Worm (Caenorhabditis elegans): ENCODE results near the gene K10H10.12.
A peak's percentile ranks its signal among the peaks of the same experiment; 100 is the strongest.

K10H10.12 gene

DNA sequence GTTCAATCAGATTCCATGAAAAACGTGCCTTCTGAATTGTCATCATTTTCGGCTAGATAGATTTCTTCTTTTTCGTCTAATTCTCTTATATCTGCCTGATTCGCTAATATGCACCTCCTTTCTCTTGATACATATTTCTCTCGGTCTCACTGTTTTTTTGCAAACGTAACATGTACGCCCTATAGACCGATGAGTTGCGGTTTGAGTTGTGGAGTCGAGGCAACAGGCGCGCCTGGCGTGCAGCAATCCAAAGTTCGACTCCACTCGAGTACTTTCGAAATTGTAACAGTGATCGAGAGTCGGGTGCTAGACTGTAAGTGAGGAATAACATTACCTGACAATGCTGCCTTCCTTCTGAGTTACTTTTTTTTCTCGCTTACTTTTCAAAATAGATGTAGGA is 9.3 kb downstream of the K10H10.12 start (continued):
- TF ChIP-seq egl-13 (tag; optimal IDR thresholded peaks at IDR 0.05) (peak; percentile 40), nhr-90 (tag; optimal IDR thresholded peaks at IDR 0.05; ENCODE audit: poor library complexity) (peak; percentile 94), ceh-90 (tag; optimal IDR thresholded peaks at IDR 0.05) (peak; percentile 53), skn-1 (tag; optimal IDR thresholded peaks at IDR 0.05) (peak; percentile 97), blmp-1 (tag; optimal IDR thresholded peaks at IDR 0.05) (peak; percentile 76), efl-1 (optimal IDR thresholded peaks at IDR 0.05) (peak; percentile 66 to 68), efl-1 (GFP tag; optimal IDR thresholded peaks at IDR 0.05 in 1 of 2) (peak; percentile 53 to 96), unc-98 (GFP tag; IDR thresholded peaks at IDR 0.05) (no peak), F16B12.6 (tag; optimal IDR thresholded peaks at IDR 0.05) (peak; percentile 50), ets-5 (GFP tag; IDR thresholded peaks at IDR 0.05) (no peak), sup-37 (GFP tag; optimal IDR thresholded peaks at IDR 0.05) (no peak), ceh-88 (GFP tag; IDR thresholded peaks at IDR 0.05) (peak; percentile 54), lir-3 (tag; optimal IDR thresholded peaks at IDR 0.05; ENCODE audit: poor library complexity) (peak; percentile 83), alr-1 (tag; optimal IDR thresholded peaks at IDR 0.05; ENCODE audit: borderline replicate concordance) (no peak), nhr-12 (tag; optimal IDR thresholded peaks at IDR 0.05) (no peak), aha-1 (tag; optimal IDR thresholded peaks at IDR 0.05) (peak; percentile 45), nhr-19 (GFP tag; conservative IDR thresholded peaks at IDR 0.05) (peak; percentile 79), hpl-2 (GFP tag; optimal IDR thresholded peaks at IDR 0.05) (peak; percentile 72), fkh-4 (tag; optimal IDR thresholded peaks at IDR 0.05; ENCODE audit: borderline replicate concordance) (no peak), snu-23 (GFP tag; optimal IDR thresholded peaks at IDR 0.05) (peak; percentile 88), elt-3 (tag; optimal IDR thresholded peaks at IDR 0.05) (peak in 3 of 6 experiments; percentile 32 to 83 (median 55)), lin-14 (GFP tag; optimal IDR thresholded peaks at IDR 0.05) (peak; percentile 69), pqm-1 (tag; optimal IDR thresholded peaks at IDR 0.05) (peak; percentile 7), ceh-8 (GFP tag; optimal IDR thresholded peaks at IDR 0.05) (peak; percentile 41), dsc-1 (tag; optimal IDR thresholded peaks at IDR 0.05) (peak; percentile 67), sptf-1 (tag; optimal IDR thresholded peaks at IDR 0.05) (no peak), mdl-1 (tag; optimal IDR thresholded peaks at IDR 0.05) (peak in 1 of 2 experiments; percentile 86), pag-3 (tag; optimal IDR thresholded peaks at IDR 0.05; ENCODE audit: borderline replicate concordance, insufficient read depth) (no peak), ceh-63 (GFP tag; optimal IDR thresholded peaks at IDR 0.05) (no peak), lin-13 (GFP tag; optimal IDR thresholded peaks at IDR 0.05) (peak; percentile 32), lin-15B (tag; optimal IDR thresholded peaks at IDR 0.05) (no peak), nhr-71 (tag; optimal IDR thresholded peaks at IDR 0.05) (peak; percentile 86), lin-35 (GFP tag; optimal IDR thresholded peaks at IDR 0.05) (peak; percentile 56 to 85), C34B4.2 (tag; optimal IDR thresholded peaks at IDR 0.05) (no peak)

- TF ChIP-seq sup-37 (GFP tag; optimal IDR thresholded peaks at IDR 0.05): no peak
- TF ChIP-seq efl-1 (optimal IDR thresholded peaks at IDR 0.05): no peak
- TF ChIP-seq efl-1 (GFP tag; optimal IDR thresholded peaks at IDR 0.05 in 1 of 2): peak in 1 of 2 experiments; percentile 27
- peak; percentile 39 for TF ChIP-seq blmp-1 (tag; optimal IDR thresholded peaks at IDR 0.05)
- no peak for TF ChIP-seq ceh-82 (tag; optimal IDR thresholded peaks at IDR 0.05)
- no peak for TF ChIP-seq pag-3 (tag; optimal IDR thresholded peaks at IDR 0.05; ENCODE audit: borderline replicate concordance, insufficient read depth)
- TF ChIP-seq dpl-1 (GFP tag; optimal IDR thresholded peaks at IDR 0.05): no peak
- no peak for TF ChIP-seq zip-4 (GFP tag; optimal IDR thresholded peaks at IDR 0.05)
- TF ChIP-seq rnt-1 (tag; optimal IDR thresholded peaks at IDR 0.05): no peak
- no peak for TF ChIP-seq hlh-4 (tag; optimal IDR thresholded peaks at IDR 0.05)
- no peak for TF ChIP-seq nhr-12 (tag; optimal IDR thresholded peaks at IDR 0.05)
- no peak for TF ChIP-seq mep-1 (tag; optimal IDR thresholded peaks at IDR 0.05)
- no peak for TF ChIP-seq efl-3 (GFP tag; optimal IDR thresholded peaks at IDR 0.05)
- TF ChIP-seq nhr-19 (GFP tag; conservative IDR thresholded peaks at IDR 0.05): 0 out of 2 replicates have a peak, but pooled peaks have one; percentile 14
- peak; percentile 9 for TF ChIP-seq snu-23 (GFP tag; optimal IDR thresholded peaks at IDR 0.05)
- TF ChIP-seq unc-86 (tag; optimal IDR thresholded peaks at IDR 0.05): no peak
- no peak for TF ChIP-seq lin-13 (GFP tag; optimal IDR thresholded peaks at IDR 0.05)
- no peak for TF ChIP-seq aly-2 (tag; optimal IDR thresholded peaks at IDR 0.05)
- no peak for TF ChIP-seq ama-1 (optimal IDR thresholded peaks at IDR 0.05)
- no peak for TF ChIP-seq C04F5.9 (tag; optimal IDR thresholded peaks at IDR 0.05)
- TF ChIP-seq nhr-90 (tag; optimal IDR thresholded peaks at IDR 0.05; ENCODE audit: poor library complexity): peak; percentile 12
- TF ChIP-seq ztf-11 (tag; optimal IDR thresholded peaks at IDR 0.05): no peak
- no peak for TF ChIP-seq mdl-1 (tag; optimal IDR thresholded peaks at IDR 0.05)
- TF ChIP-seq ceh-63 (GFP tag; optimal IDR thresholded peaks at IDR 0.05): no peak
- TF ChIP-seq nhr-11 (tag; optimal IDR thresholded peaks at IDR 0.05): no peak
- no peak for TF ChIP-seq vab-15 (tag; optimal IDR thresholded peaks at IDR 0.05)
- peak in 4 of 6 experiments; percentile 22 to 47 (median 31) for TF ChIP-seq elt-3 (tag; optimal IDR thresholded peaks at IDR 0.05)
- no peak for TF ChIP-seq swsn-7 (tag; optimal IDR thresholded peaks at IDR 0.05)
- TF ChIP-seq ztf-4 (tag; optimal IDR thresholded peaks at IDR 0.05): no peak
These were observed 10.8 kb downstream of the K10H10.12 start for ce11 chrII:14495341-14495740.
